Fruit fly (Drosophila melanogaster) whole organism, embryonic: Measurements from ENCODE around the gene Arl5.

Experiments
- CG10543 ChIP-seq: fragments of 200-800 bp; sonication (Bioruptor generic); optimal IDR thresholded peaks from 3 replicates; lab custom pipeline; 2017; ENCODE audit warnings: missing biosample characterization, mild to moderate bottlenecking, missing genetic modification characterization, moderate library complexity
- CG13624 ChIP-seq: fragments of 200-800 bp; sonication (Bioruptor generic); optimal IDR thresholded peaks from 2 replicates; lab custom pipeline; 2016; ENCODE audit warnings: missing biosample characterization, missing genetic modification characterization
- Neu2 ChIP-seq: fragments of 200-800 bp; sonication (Bioruptor generic); optimal IDR thresholded peaks from 3 replicates; lab custom pipeline; 2016; ENCODE audit warnings: missing biosample characterization, missing genetic modification characterization, borderline replicate concordance
- Sox102F ChIP-seq: fragments of 200-800 bp; sonication (Bioruptor generic); optimal IDR thresholded peaks from 2 replicates; lab custom pipeline; 2018; ENCODE audit warnings: missing biosample characterization, mild to moderate bottlenecking, missing genetic modification characterization, moderate library complexity
- al ChIP-seq: fragments of 200-800 bp; sonication (Bioruptor generic); IDR thresholded peaks from 2 replicates; pipeline ENCODE4 v1.3.6; 2022; ENCODE audit warnings: missing biosample characterization, missing genetic modification characterization
- bsh ChIP-seq, 2 experiments: fragments of 200-800 bp; sonication (Bioruptor generic); optimal IDR thresholded peaks; 2 replicates each; lab custom pipeline; 2017 to 2018; ENCODE audit warnings: mild to moderate bottlenecking in 2 of 2, missing biosample characterization in 2 of 2, missing genetic modification characterization in 2 of 2, moderate library complexity in 1 of 2
- dati ChIP-seq: fragments of 200-800 bp; sonication (Bioruptor generic); IDR thresholded peaks from 2 replicates; pipeline ENCODE4 v1.3.6; 2022; ENCODE audit warnings: missing biosample characterization, missing genetic modification characterization
- gro ChIP-seq: fragments of 200-800 bp; sonication (Bioruptor generic); optimal IDR thresholded peaks from 2 replicates; lab custom pipeline; 2016; ENCODE audit warnings: missing biosample characterization, missing genetic modification characterization
- luna ChIP-seq: fragments of 200-800 bp; sonication (Bioruptor generic); optimal IDR thresholded peaks from 2 replicates; lab custom pipeline; 2016; ENCODE audit warnings: missing biosample characterization, missing genetic modification characterization
- org-1 ChIP-seq: fragments of 200-800 bp; sonication (Bioruptor generic); optimal IDR thresholded peaks from 2 replicates; lab custom pipeline; 2017; ENCODE audit warnings: missing biosample characterization, missing genetic modification characterization
- sna ChIP-seq: fragments of 200-800 bp; sonication (Bioruptor generic); IDR thresholded peaks from 2 replicates; pipeline ENCODE4 v1.3.6; 2022; ENCODE audit warnings: missing biosample characterization, missing genetic modification characterization; ENCODE audit not compliant: partially characterized antibody
- trh ChIP-seq: fragments of 200-800 bp; sonication (Bioruptor generic); optimal IDR thresholded peaks from 2 replicates; lab custom pipeline; 2016; ENCODE audit warnings: missing biosample characterization, missing genetic modification characterization

The Arl5 gene

dm6 chr3L:8284651-8285050, 15.0 kb downstream of the Arl5 start (continued):
- no peak for TF ChIP-seq al
- no peak for TF ChIP-seq Sox102F (GFP tag; lab: Kevin White, UChicago)
- TF ChIP-seq dati (GFP tag; lab: Robert Waterston, UW), result no peak
- TF ChIP-seq luna (GFP tag; lab: Kevin White, UChicago), result no peak
- TF ChIP-seq bsh (GFP tag; optimal IDR thresholded peaks at IDR 0.05; lab: Kevin White, UChicago), result no peak
- TF ChIP-seq Neu2, result no peak
- no peak for TF ChIP-seq sna
- peak; percentile 25 for TF ChIP-seq CG13624 (GFP tag; lab: Kevin White, UChicago)
- TF ChIP-seq gro, result no peak
- no peak for TF ChIP-seq org-1
- no peak for TF ChIP-seq trh (GFP tag; lab: Kevin White, UChicago)
- peak; percentile 8 for TF ChIP-seq CG10543
